Fruit fly (Drosophila melanogaster) whole organism, prepupa: Measurements from ENCODE around the gene nan.

ENCODE experiments used
- Blimp-1 ChIP-seq: fragments of 200-800 bp; sonication (Bioruptor generic); optimal IDR thresholded peaks from 3 replicates; lab custom pipeline; 2017; ENCODE audit warnings: missing biosample characterization, missing genetic modification characterization, mild to moderate bottlenecking, moderate library complexity, missing genetic modification reagents
- CG10669 ChIP-seq: fragments of 200-800 bp; sonication (Bioruptor generic); optimal IDR thresholded peaks from 3 replicates; lab custom pipeline; 2018; ENCODE audit warnings: missing biosample characterization, mild to moderate bottlenecking, missing genetic modification characterization, moderate library complexity
- CG11294 ChIP-seq: fragments of 200-800 bp; sonication (Bioruptor generic); IDR thresholded peaks from 2 replicates; pipeline ENCODE4 v1.3.6; 2022; ENCODE audit warnings: missing biosample characterization, missing genetic modification characterization
- CG11762 ChIP-seq: fragments of 200-800 bp; sonication (Bioruptor generic); optimal IDR thresholded peaks from 3 replicates; lab custom pipeline; 2016; ENCODE audit warnings: missing biosample characterization, missing genetic modification characterization; ENCODE audit not compliant: insufficient read depth
- CG15336 ChIP-seq: fragments of 200-800 bp; sonication (Bioruptor generic); IDR thresholded peaks from 2 replicates; pipeline ENCODE4 v1.3.6; 2022; ENCODE audit warnings: missing biosample characterization, missing genetic modification characterization
- CG3032 ChIP-seq: fragments of 200-800 bp; optimal IDR thresholded peaks from 2 replicates; lab custom pipeline; 2019; ENCODE audit warnings: missing biosample characterization, mild to moderate bottlenecking, missing genetic modification characterization, moderate library complexity
- CG31627 ChIP-seq: fragments of 200-800 bp; sonication (Bioruptor generic); optimal IDR thresholded peaks from 3 replicates; lab custom pipeline; 2016; ENCODE audit warnings: missing biosample characterization, missing genetic modification characterization
- CG32006 ChIP-seq: fragments of 200-800 bp; sonication (Bioruptor generic); optimal IDR thresholded peaks from 3 replicates; lab custom pipeline; 2017; ENCODE audit warnings: missing biosample characterization, mild to moderate bottlenecking, missing genetic modification characterization
- CG34406 ChIP-seq: fragments of 200-800 bp; sonication (Bioruptor generic); optimal IDR thresholded peaks from 3 replicates; lab custom pipeline; 2016; ENCODE audit warnings: missing biosample characterization, missing genetic modification characterization
- CG3919 ChIP-seq: fragments of 200-800 bp; sonication (Bioruptor generic); optimal IDR thresholded peaks from 3 replicates; lab custom pipeline; 2016; ENCODE audit warnings: missing biosample characterization, missing genetic modification characterization
- CG4318 ChIP-seq: fragments of 200-800 bp; sonication (Bioruptor generic); optimal IDR thresholded peaks from 3 replicates; lab custom pipeline; 2017; ENCODE audit warnings: missing biosample characterization, mild to moderate bottlenecking, missing genetic modification characterization
- CG6163 ChIP-seq: fragments of 200-800 bp; sonication (Bioruptor generic); IDR thresholded peaks from 3 replicates; pipeline ENCODE4 v1.3.6; 2022; ENCODE audit warnings: missing biosample characterization, missing genetic modification characterization
- CG6276 ChIP-seq: fragments of 200-800 bp; sonication (Bioruptor generic); optimal IDR thresholded peaks from 2 replicates; lab custom pipeline; 2017; ENCODE audit warnings: missing biosample characterization, mild to moderate bottlenecking, missing genetic modification characterization
- CG6792 ChIP-seq: fragments of 200-800 bp; sonication (Bioruptor generic); optimal IDR thresholded peaks from 3 replicates; lab custom pipeline; 2016; ENCODE audit warnings: missing biosample characterization, missing genetic modification characterization
- CG6808 ChIP-seq: fragments of 200-800 bp; sonication (Bioruptor generic); optimal IDR thresholded peaks from 3 replicates; lab custom pipeline; 2017; ENCODE audit warnings: missing biosample characterization, missing genetic modification characterization, mild to moderate bottlenecking, moderate library complexity, missing genetic modification reagents
- CG8119 ChIP-seq: fragments of 200-800 bp; sonication (Bioruptor generic); IDR thresholded peaks from 3 replicates; pipeline ENCODE4 v1.3.6; 2022; ENCODE audit warnings: missing biosample characterization, missing genetic modification characterization
- CG9139 ChIP-seq: fragments of 200-800 bp; sonication (Bioruptor generic); optimal IDR thresholded peaks from 3 replicates; lab custom pipeline; 2017; ENCODE audit warnings: missing biosample characterization, mild to moderate bottlenecking, missing genetic modification characterization
- Eip75B ChIP-seq: fragments of 200-800 bp; sonication (Bioruptor generic); optimal IDR thresholded peaks from 3 replicates; lab custom pipeline; 2016; ENCODE audit warnings: missing biosample characterization, missing genetic modification characterization
- Eip78C ChIP-seq: fragments of 200-800 bp; sonication (Bioruptor generic); peaks from one replicate; lab custom pipeline; 2016; ENCODE audit warnings: missing biosample characterization, missing genetic modification characterization
- Eip93F ChIP-seq: fragments of 200-800 bp; sonication (Bioruptor generic); optimal IDR thresholded peaks from 2 replicates; lab custom pipeline; 2016; ENCODE audit warnings: missing biosample characterization, mild to moderate bottlenecking, missing genetic modification characterization
- Ets96B ChIP-seq: fragments of 200-800 bp; optimal IDR thresholded peaks from 2 replicates; lab custom pipeline; 2019; ENCODE audit warnings: missing biosample characterization, mild to moderate bottlenecking, missing genetic modification characterization, moderate library complexity
- Gug ChIP-seq: fragments of 200-800 bp; sonication (Bioruptor generic); IDR thresholded peaks from 2 replicates; pipeline ENCODE4 v1.3.6; 2022; ENCODE audit warnings: missing biosample characterization, missing genetic modification characterization
- Hr39 ChIP-seq: fragments of 200-800 bp; sonication (Bioruptor generic); optimal IDR thresholded peaks from 2 replicates; lab custom pipeline; 2016; ENCODE audit warnings: missing biosample characterization, missing genetic modification characterization
- Hr4 ChIP-seq: fragments of 200-800 bp; sonication (Bioruptor generic); optimal IDR thresholded peaks from 3 replicates; lab custom pipeline; 2016; ENCODE audit warnings: missing biosample characterization, missing genetic modification characterization
- Lpt ChIP-seq: fragments of 200-800 bp; sonication (Bioruptor generic); optimal IDR thresholded peaks from 3 replicates; lab custom pipeline; 2016; ENCODE audit warnings: missing biosample characterization, missing genetic modification characterization
- Met ChIP-seq: fragments of 200-800 bp; sonication (Bioruptor generic); optimal IDR thresholded peaks from 3 replicates; lab custom pipeline; 2016; ENCODE audit warnings: missing biosample characterization, missing genetic modification characterization
- OdsH ChIP-seq: fragments of 200-800 bp; sonication (Bioruptor generic); optimal IDR thresholded peaks from 3 replicates; lab custom pipeline; 2016; ENCODE audit warnings: missing biosample characterization, missing genetic modification characterization
- Smox ChIP-seq: fragments of 200-800 bp; sonication (Bioruptor generic); optimal IDR thresholded peaks from 3 replicates; lab custom pipeline; 2016; ENCODE audit warnings: missing biosample characterization, missing genetic modification characterization
- Sox102F ChIP-seq: fragments of 200-800 bp; sonication (Bioruptor generic); optimal IDR thresholded peaks from 2 replicates; lab custom pipeline; 2016; ENCODE audit warnings: missing biosample characterization, mild to moderate bottlenecking, missing genetic modification characterization
- Sox14 ChIP-seq: fragments of 200-800 bp; sonication (Bioruptor generic); optimal IDR thresholded peaks from 3 replicates; lab custom pipeline; 2016; ENCODE audit warnings: missing biosample characterization, missing genetic modification characterization
- cyc ChIP-seq: fragments of 200-800 bp; sonication (Bioruptor generic); optimal IDR thresholded peaks from 3 replicates; lab custom pipeline; 2016; ENCODE audit warnings: missing biosample characterization, missing genetic modification characterization
- dac ChIP-seq: fragments of 200-800 bp; sonication (Bioruptor generic); optimal IDR thresholded peaks from 2 replicates; lab custom pipeline; 2017; ENCODE audit warnings: missing biosample characterization, mild to moderate bottlenecking, missing genetic modification characterization
- dsx ChIP-seq: fragments of 200-800 bp; optimal IDR thresholded peaks from 3 replicates; lab custom pipeline; 2019; ENCODE audit warnings: missing biosample characterization, mild to moderate bottlenecking, missing genetic modification characterization, moderate library complexity; ENCODE audit not compliant: poor library complexity, severe bottlenecking
- eg ChIP-seq: fragments of 200-800 bp; sonication (Bioruptor generic); IDR thresholded peaks from 3 replicates; pipeline ENCODE4 v1.3.6; 2022; ENCODE audit warnings: missing biosample characterization, missing genetic modification characterization
- fd59A ChIP-seq: fragments of 200-800 bp; sonication (Bioruptor generic); optimal IDR thresholded peaks from 2 replicates; lab custom pipeline; 2017; ENCODE audit warnings: missing biosample characterization, mild to moderate bottlenecking, missing genetic modification characterization, missing genetic modification reagents
- fd85E ChIP-seq: fragments of 200-800 bp; sonication (Bioruptor generic); optimal IDR thresholded peaks from 3 replicates; lab custom pipeline; 2016; ENCODE audit warnings: missing biosample characterization, missing genetic modification characterization
- fkh ChIP-seq: fragments of 200-800 bp; sonication (Bioruptor generic); optimal IDR thresholded peaks from 3 replicates; lab custom pipeline; 2017; ENCODE audit warnings: missing biosample characterization, mild to moderate bottlenecking, missing genetic modification characterization, moderate library complexity
- lz ChIP-seq: fragments of 200-800 bp; sonication (Bioruptor generic); optimal IDR thresholded peaks from 3 replicates; lab custom pipeline; 2016; ENCODE audit warnings: missing biosample characterization, missing genetic modification characterization
- net ChIP-seq: fragments of 200-800 bp; sonication (Bioruptor generic); optimal IDR thresholded peaks from 3 replicates; lab custom pipeline; 2016; ENCODE audit warnings: missing biosample characterization, missing genetic modification characterization
- pdm3 ChIP-seq: fragments of 200-800 bp; sonication (Bioruptor generic); optimal IDR thresholded peaks from 3 replicates; lab custom pipeline; 2016; ENCODE audit warnings: missing biosample characterization, missing genetic modification characterization
- svp ChIP-seq: fragments of 200-800 bp; sonication (Bioruptor generic); peaks from one replicate; lab custom pipeline; 2016; ENCODE audit warnings: missing biosample characterization, missing genetic modification characterization
- vri ChIP-seq: fragments of 200-800 bp; sonication (Bioruptor generic); optimal IDR thresholded peaks from 3 replicates; lab custom pipeline; 2016; ENCODE audit warnings: missing biosample characterization, mild to moderate bottlenecking, missing genetic modification characterization

The nan gene

dm6 chr3L:14222199-14222598 is 32.8 kb upstream of the nan start:
- TF ChIP-seq svp (GFP tag; lab: Kevin White, UChicago) (peak; percentile 76), Hr39 (GFP tag; lab: Kevin White, UChicago) (no peak)

DNA sequence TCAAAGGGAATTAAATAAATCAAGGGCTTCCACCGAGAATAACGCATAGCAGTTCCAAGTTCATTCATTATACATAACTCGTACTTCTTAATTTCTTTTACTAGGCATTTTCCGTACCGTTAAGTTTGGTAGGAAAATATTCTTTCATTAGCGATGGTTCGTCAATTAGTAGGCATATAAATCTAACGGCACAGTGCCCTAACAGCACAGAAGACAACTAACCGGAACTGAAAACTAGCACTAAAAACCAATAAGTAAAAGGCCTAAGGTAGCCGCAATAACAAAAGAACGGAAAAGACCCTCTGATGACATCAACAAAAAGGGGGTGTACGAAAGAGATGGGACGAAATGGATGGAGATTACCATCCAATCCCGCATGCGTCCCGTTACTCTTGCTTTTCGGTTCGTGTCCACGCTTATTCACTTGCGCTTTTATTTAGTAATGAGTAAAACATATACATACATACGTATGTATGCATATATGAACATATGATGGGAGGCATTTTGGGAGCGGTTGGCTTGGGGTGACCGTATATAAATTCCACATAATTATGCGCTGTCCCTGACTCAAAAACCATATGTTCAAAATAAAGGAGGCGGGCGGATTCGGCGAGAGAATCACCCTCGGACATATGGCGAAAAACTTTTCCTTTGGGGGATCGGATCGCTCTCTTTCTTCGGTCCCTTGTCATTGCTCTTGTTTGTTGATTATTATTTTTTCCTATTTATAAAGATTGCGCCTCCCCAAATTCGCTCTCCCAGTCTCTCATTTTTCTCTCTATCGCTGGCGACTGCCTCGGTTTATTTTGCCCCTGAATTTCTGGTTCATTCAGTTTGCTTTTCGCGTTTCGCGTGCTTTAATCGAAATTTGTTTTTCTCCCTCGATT is 31.4 kb upstream of the nan start:
- TF ChIP-seq CG3032 (tag; lab: Kevin White, UChicago) (no peak), Met (GFP tag; lab: Kevin White, UChicago) (no peak), Ets96B (tag; lab: Kevin White, UChicago) (no peak), CG10669 (no peak), Smox (GFP tag; lab: Kevin White, UChicago) (no peak), CG6163 (GFP tag; lab: Robert Waterston, UW) (0 out of 3 replicates have a peak, but pooled peaks have one; percentile 14), net (GFP tag; lab: Kevin White, UChicago) (peak; percentile 17), Lpt (GFP tag; lab: Kevin White, UChicago) (no peak), dac (no peak), Eip78C (GFP tag; lab: Kevin White, UChicago) (peak; percentile 22), CG9139 (GFP tag; lab: Kevin White, UChicago) (no peak), fd59A (GFP tag; lab: Kevin White, UChicago) (no peak), CG11762 (GFP tag; lab: Kevin White, UChicago) (no peak), CG8119 (0 out of 3 replicates have a peak, but pooled peaks have one; percentile 17), Sox14 (GFP tag; lab: Kevin White, UChicago) (no peak), Blimp-1 (GFP tag; lab: Kevin White, UChicago) (peak; percentile 55), fd85E (GFP tag; lab: Kevin White, UChicago) (no peak), CG31627 (GFP tag; lab: Kevin White, UChicago) (no peak), eg (GFP tag; lab: Robert Waterston, UW) (no peak), Sox102F (GFP tag; lab: Kevin White, UChicago) (no peak), Gug (GFP tag; lab: Robert Waterston, UW) (no peak), Eip75B (GFP tag; lab: Kevin White, UChicago) (no peak), CG11294 (GFP tag; lab: Robert Waterston, UW) (no peak), vri (GFP tag; lab: Kevin White, UChicago) (no peak), CG4318 (GFP tag; lab: Kevin White, UChicago) (no peak), dsx (GFP tag; lab: Kevin White, UChicago) (no peak), lz (GFP tag; lab: Kevin White, UChicago) (no peak), CG34406 (GFP tag; lab: Kevin White, UChicago) (no peak)

- TF ChIP-seq CG3032 (tag; lab: Kevin White, UChicago) (no peak), CG3919 (no peak), Hr4 (GFP tag; lab: Kevin White, UChicago) (peak; percentile 44), svp (GFP tag; lab: Kevin White, UChicago) (no peak), Eip75B (GFP tag; lab: Kevin White, UChicago) (no peak), Eip93F (GFP tag; lab: Kevin White, UChicago) (no peak), CG32006 (peak; percentile 56), CG9139 (GFP tag; lab: Kevin White, UChicago) (no peak), CG10669 (no peak), CG6792 (GFP tag; lab: Kevin White, UChicago) (no peak), net (GFP tag; lab: Kevin White, UChicago) (no peak), Sox102F (GFP tag; lab: Kevin White, UChicago) (no peak), Gug (GFP tag; lab: Robert Waterston, UW) (0 out of 2 replicates have a peak, but pooled peaks have one; percentile 21), CG6163 (GFP tag; lab: Robert Waterston, UW) (peak; percentile 57; the same call in 1 of the 3 replicates), Lpt (GFP tag; lab: Kevin White, UChicago) (peak; percentile 29), cyc (GFP tag; lab: Kevin White, UChicago) (no peak), Sox14 (GFP tag; lab: Kevin White, UChicago) (no peak), fd59A (GFP tag; lab: Kevin White, UChicago) (no peak), CG6808 (GFP tag; lab: Kevin White, UChicago) (no peak), CG15336 (GFP tag; lab: Robert Waterston, UW) (peak; percentile 51), OdsH (GFP tag; lab: Kevin White, UChicago) (peak; percentile 14), Smox (GFP tag; lab: Kevin White, UChicago) (no peak), CG34406 (GFP tag; lab: Kevin White, UChicago) (no peak), dac (no peak), CG8119 (peak; percentile 67; the same call in 2 of the 3 replicates), Met (GFP tag; lab: Kevin White, UChicago) (no peak), pdm3 (no peak), CG11294 (GFP tag; lab: Robert Waterston, UW) (no peak; the same call in 1 of the 2 replicates), Ets96B (tag; lab: Kevin White, UChicago) (no peak), fkh (GFP tag; lab: Kevin White, UChicago) (no peak), dsx (GFP tag; lab: Kevin White, UChicago) (no peak), CG6276 (GFP tag; lab: Kevin White, UChicago) (peak; percentile 80)
Observed at dm6 chr3L:14219422-14219853, 30.0 kb upstream of the nan start.
